Worm (Caenorhabditis elegans) whole organism, L1 larva: ENCODE results near the gene ctsa-1.1.

Source experiments
- F16B12.6 ChIP-seq: fragments of 150-350 bp; optimal IDR thresholded peaks from 2 replicates; lab custom pipeline; 2014; ENCODE audit warnings: missing biosample characterization, missing genetic modification characterization
- dpl-1 ChIP-seq, 3 experiments: fragments of 150-350 bp in 2 of 3; sonication (generic microtip) in 1 of 3; optimal IDR thresholded peaks; 2 replicates each; lab custom pipeline; 2014 to 2017; ENCODE audit warnings: missing biosample characterization in 3 of 3, missing genetic modification characterization in 3 of 3, missing genetic modification reagents in 3 of 3
- mdl-1 ChIP-seq, 2 experiments: fragments of 150-350 bp; optimal IDR thresholded peaks; 2 replicates each; lab custom pipeline; 2014 to 2017; ENCODE audit warnings: missing biosample characterization in 2 of 2, missing genetic modification characterization in 2 of 2, inconsistent platforms in 1 of 2
- sup-37 ChIP-seq: fragments of 200-800 bp; sonication (Bioruptor generic); optimal IDR thresholded peaks from 2 replicates; lab custom pipeline; 2018; ENCODE audit warnings: mild to moderate bottlenecking, missing genetic modification characterization, missing compliant biosample characterization
- ztf-4 ChIP-seq: fragments of 150-350 bp; optimal IDR thresholded peaks from 2 replicates; lab custom pipeline; 2014; ENCODE audit warnings: missing biosample characterization, missing genetic modification characterization

ce11 chrII:4693129-4693528, 44.3 kb upstream of the ctsa-1.1 start, which contains the start of gene F10G7.5:
- TF ChIP-seq F16B12.6 (tag; lab: Kevin White, UChicago) (no peak), dpl-1 (GFP tag; optimal IDR thresholded peaks at IDR 0.05; lab: Kevin White, UChicago) (peak in 2 of 3 experiments; percentile 11 to 34), sup-37 (no peak), mdl-1 (tag; optimal IDR thresholded peaks at IDR 0.05; lab: Kevin White, UChicago) (no peak), ztf-4 (tag; lab: Kevin White, UChicago) (no peak)
